Fruit fly (Drosophila melanogaster): ENCODE results near the gene Ccdc114.

- no peak for TF ChIP-seq CG8478 (optimal IDR thresholded peaks at IDR 0.05)
- no peak for TF ChIP-seq CTCF (optimal IDR thresholded peaks at IDR 0.05)
Measured at dm6 chr3R:16625844-16626430, 1.4 kb upstream of the Ccdc114 start.
